Fruit fly (Drosophila melanogaster) whole organism, prepupa: ENCODE measurements around the gene NC2beta.

Experiments used
- CG10631 ChIP-seq: fragments of 200-800 bp; sonication (Bioruptor generic); optimal IDR thresholded peaks from 2 replicates; lab custom pipeline; 2016; ENCODE audit warnings: missing biosample characterization, missing genetic modification characterization
- CG10669 ChIP-seq: fragments of 200-800 bp; sonication (Bioruptor generic); optimal IDR thresholded peaks from 3 replicates; lab custom pipeline; 2018; ENCODE audit warnings: missing biosample characterization, mild to moderate bottlenecking, missing genetic modification characterization, moderate library complexity
- CG11294 ChIP-seq: fragments of 200-800 bp; sonication (Bioruptor generic); IDR thresholded peaks from 2 replicates; pipeline ENCODE4 v1.3.6; 2022; ENCODE audit warnings: missing biosample characterization, missing genetic modification characterization
- CG11762 ChIP-seq: fragments of 200-800 bp; sonication (Bioruptor generic); optimal IDR thresholded peaks from 3 replicates; lab custom pipeline; 2016; ENCODE audit warnings: missing biosample characterization, missing genetic modification characterization; ENCODE audit not compliant: insufficient read depth
- CG15336 ChIP-seq: fragments of 200-800 bp; sonication (Bioruptor generic); IDR thresholded peaks from 2 replicates; pipeline ENCODE4 v1.3.6; 2022; ENCODE audit warnings: missing biosample characterization, missing genetic modification characterization
- CG1621 ChIP-seq: fragments of 200-800 bp; sonication (Bioruptor generic); optimal IDR thresholded peaks from 3 replicates; lab custom pipeline; 2018; ENCODE audit warnings: missing biosample characterization, mild to moderate bottlenecking, missing genetic modification characterization
- CG16779 ChIP-seq: fragments of 200-800 bp; sonication (Bioruptor generic); optimal IDR thresholded peaks from 3 replicates; lab custom pipeline; 2017; ENCODE audit warnings: missing biosample characterization, mild to moderate bottlenecking, missing genetic modification characterization
- CG3032 ChIP-seq: fragments of 200-800 bp; optimal IDR thresholded peaks from 2 replicates; lab custom pipeline; 2019; ENCODE audit warnings: missing biosample characterization, mild to moderate bottlenecking, missing genetic modification characterization, moderate library complexity
- CG31627 ChIP-seq: fragments of 200-800 bp; sonication (Bioruptor generic); optimal IDR thresholded peaks from 3 replicates; lab custom pipeline; 2016; ENCODE audit warnings: missing biosample characterization, missing genetic modification characterization
- CG32006 ChIP-seq: fragments of 200-800 bp; sonication (Bioruptor generic); optimal IDR thresholded peaks from 3 replicates; lab custom pipeline; 2017; ENCODE audit warnings: missing biosample characterization, mild to moderate bottlenecking, missing genetic modification characterization
- CG3919 ChIP-seq: fragments of 200-800 bp; sonication (Bioruptor generic); optimal IDR thresholded peaks from 3 replicates; lab custom pipeline; 2016; ENCODE audit warnings: missing biosample characterization, missing genetic modification characterization
- CG4318 ChIP-seq: fragments of 200-800 bp; sonication (Bioruptor generic); optimal IDR thresholded peaks from 3 replicates; lab custom pipeline; 2017; ENCODE audit warnings: missing biosample characterization, mild to moderate bottlenecking, missing genetic modification characterization
- CG6163 ChIP-seq: fragments of 200-800 bp; sonication (Bioruptor generic); IDR thresholded peaks from 3 replicates; pipeline ENCODE4 v1.3.6; 2022; ENCODE audit warnings: missing biosample characterization, missing genetic modification characterization
- CG6808 ChIP-seq: fragments of 200-800 bp; sonication (Bioruptor generic); optimal IDR thresholded peaks from 3 replicates; lab custom pipeline; 2017; ENCODE audit warnings: missing biosample characterization, missing genetic modification characterization, mild to moderate bottlenecking, moderate library complexity, missing genetic modification reagents
- CG6854 ChIP-seq: fragments of 200-800 bp; sonication (Bioruptor generic); optimal IDR thresholded peaks from 2 replicates; lab custom pipeline; 2017; ENCODE audit warnings: missing biosample characterization, mild to moderate bottlenecking, missing genetic modification characterization
- CG8119 ChIP-seq: fragments of 200-800 bp; sonication (Bioruptor generic); IDR thresholded peaks from 3 replicates; pipeline ENCODE4 v1.3.6; 2022; ENCODE audit warnings: missing biosample characterization, missing genetic modification characterization
- CG8319 ChIP-seq: fragments of 200-800 bp; sonication (Bioruptor generic); optimal IDR thresholded peaks from 3 replicates; lab custom pipeline; 2016; ENCODE audit warnings: missing biosample characterization, missing genetic modification characterization
- Eip75B ChIP-seq: fragments of 200-800 bp; sonication (Bioruptor generic); optimal IDR thresholded peaks from 3 replicates; lab custom pipeline; 2016; ENCODE audit warnings: missing biosample characterization, missing genetic modification characterization
- Eip78C ChIP-seq: fragments of 200-800 bp; sonication (Bioruptor generic); peaks from one replicate; lab custom pipeline; 2016; ENCODE audit warnings: missing biosample characterization, missing genetic modification characterization
- Eip93F ChIP-seq: fragments of 200-800 bp; sonication (Bioruptor generic); optimal IDR thresholded peaks from 2 replicates; lab custom pipeline; 2016; ENCODE audit warnings: missing biosample characterization, mild to moderate bottlenecking, missing genetic modification characterization
- Ets21C ChIP-seq: fragments of 200-800 bp; sonication (Bioruptor generic); optimal IDR thresholded peaks from 3 replicates; lab custom pipeline; 2016; ENCODE audit warnings: missing biosample characterization, missing genetic modification characterization
- Ets96B ChIP-seq: fragments of 200-800 bp; optimal IDR thresholded peaks from 2 replicates; lab custom pipeline; 2019; ENCODE audit warnings: missing biosample characterization, mild to moderate bottlenecking, missing genetic modification characterization, moderate library complexity
- Gug ChIP-seq: fragments of 200-800 bp; sonication (Bioruptor generic); IDR thresholded peaks from 2 replicates; pipeline ENCODE4 v1.3.6; 2022; ENCODE audit warnings: missing biosample characterization, missing genetic modification characterization
- Hr38 ChIP-seq: sonication (Bioruptor generic); optimal IDR thresholded peaks from 2 replicates; lab custom pipeline; 2016; ENCODE audit warnings: missing biosample characterization, missing genetic modification characterization
- Hr39 ChIP-seq: fragments of 200-800 bp; sonication (Bioruptor generic); optimal IDR thresholded peaks from 2 replicates; lab custom pipeline; 2016; ENCODE audit warnings: missing biosample characterization, missing genetic modification characterization
- Sox102F ChIP-seq: fragments of 200-800 bp; sonication (Bioruptor generic); optimal IDR thresholded peaks from 2 replicates; lab custom pipeline; 2016; ENCODE audit warnings: missing biosample characterization, mild to moderate bottlenecking, missing genetic modification characterization
- Sox14 ChIP-seq: fragments of 200-800 bp; sonication (Bioruptor generic); optimal IDR thresholded peaks from 3 replicates; lab custom pipeline; 2016; ENCODE audit warnings: missing biosample characterization, missing genetic modification characterization
- Sox15 ChIP-seq: fragments of 200-800 bp; sonication (Bioruptor generic); optimal IDR thresholded peaks from 3 replicates; lab custom pipeline; 2016; ENCODE audit warnings: missing biosample characterization, missing genetic modification characterization
- acj6 ChIP-seq: fragments of 200-800 bp; sonication (Bioruptor generic); optimal IDR thresholded peaks from 3 replicates; lab custom pipeline; 2016; ENCODE audit warnings: missing biosample characterization, missing genetic modification characterization
- cyc ChIP-seq: fragments of 200-800 bp; sonication (Bioruptor generic); optimal IDR thresholded peaks from 3 replicates; lab custom pipeline; 2016; ENCODE audit warnings: missing biosample characterization, missing genetic modification characterization
- esn ChIP-seq: fragments of 200-800 bp; sonication (Bioruptor generic); optimal IDR thresholded peaks from 2 replicates; lab custom pipeline; 2016; ENCODE audit warnings: missing biosample characterization, mild to moderate bottlenecking, missing genetic modification characterization, moderate library complexity
- fd85E ChIP-seq: fragments of 200-800 bp; sonication (Bioruptor generic); optimal IDR thresholded peaks from 3 replicates; lab custom pipeline; 2016; ENCODE audit warnings: missing biosample characterization, missing genetic modification characterization
- fkh ChIP-seq: fragments of 200-800 bp; sonication (Bioruptor generic); optimal IDR thresholded peaks from 3 replicates; lab custom pipeline; 2017; ENCODE audit warnings: missing biosample characterization, mild to moderate bottlenecking, missing genetic modification characterization, moderate library complexity
- lz ChIP-seq: fragments of 200-800 bp; sonication (Bioruptor generic); optimal IDR thresholded peaks from 3 replicates; lab custom pipeline; 2016; ENCODE audit warnings: missing biosample characterization, missing genetic modification characterization
- salr ChIP-seq, 2 experiments: fragments of 200-800 bp; sonication (Bioruptor generic); optimal IDR thresholded peaks; 3 replicates each; lab custom pipeline; 2016 to 2018; ENCODE audit warnings: missing biosample characterization in 2 of 2, missing genetic modification characterization in 2 of 2, mild to moderate bottlenecking in 1 of 2
- spab ChIP-seq: fragments of 200-800 bp; sonication (Bioruptor generic); optimal IDR thresholded peaks from 2 replicates; lab custom pipeline; 2017; ENCODE audit warnings: missing biosample characterization, mild to moderate bottlenecking, missing genetic modification characterization, missing genetic modification reagents
- ss ChIP-seq, 2 experiments: fragments of 200-800 bp; sonication (Bioruptor generic); optimal IDR thresholded peaks; 2 replicates in 1 of 2; 3 replicates in 1 of 2; lab custom pipeline; 2017 to 2018; ENCODE audit warnings: mild to moderate bottlenecking in 2 of 2, missing biosample characterization in 2 of 2, missing genetic modification characterization in 2 of 2, moderate library complexity in 1 of 2
- svp ChIP-seq: fragments of 200-800 bp; sonication (Bioruptor generic); peaks from one replicate; lab custom pipeline; 2016; ENCODE audit warnings: missing biosample characterization, missing genetic modification characterization
- vri ChIP-seq: fragments of 200-800 bp; sonication (Bioruptor generic); optimal IDR thresholded peaks from 3 replicates; lab custom pipeline; 2016; ENCODE audit warnings: missing biosample characterization, mild to moderate bottlenecking, missing genetic modification characterization

Gene NC2beta

DNA sequence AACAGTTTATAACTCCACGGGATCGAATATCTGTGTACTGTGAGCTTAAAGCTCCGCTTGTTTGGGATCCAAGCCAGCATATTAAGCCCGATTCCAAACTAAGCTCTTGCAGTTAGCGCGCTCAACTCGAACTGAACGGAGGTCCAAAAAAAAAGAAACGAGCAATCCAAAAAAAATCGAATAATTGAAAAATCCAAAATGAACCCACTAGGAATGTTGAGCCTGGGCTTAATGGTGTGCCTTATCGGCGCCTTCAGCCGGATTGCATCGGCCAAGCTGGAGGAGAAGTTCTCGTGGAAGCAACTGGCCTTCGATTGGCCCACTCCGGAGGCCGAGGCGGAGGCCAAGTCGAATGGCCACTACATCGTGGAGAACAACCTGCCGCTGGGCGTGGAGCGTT lies 27.8 kb downstream of the NC2beta start, which contains the start of gene yellow-c:
Gene yellow-c (plus strand): TSS at position 29 of the 400 bp plus-strand sequence.
- TF ChIP-seq CG11294 (GFP tag; lab: Robert Waterston, UW) (no peak), CG6808 (GFP tag; lab: Kevin White, UChicago) (no peak), lz (GFP tag; lab: Kevin White, UChicago) (no peak), CG3032 (tag; lab: Kevin White, UChicago) (no peak), svp (GFP tag; lab: Kevin White, UChicago) (no peak), Gug (GFP tag; lab: Robert Waterston, UW) (no peak), spab (GFP tag; lab: Kevin White, UChicago) (no peak), CG31627 (no peak), CG8319 (GFP tag; lab: Kevin White, UChicago) (no peak), acj6 (GFP tag; lab: Kevin White, UChicago) (no peak), vri (GFP tag; lab: Kevin White, UChicago) (no peak)

DNA sequence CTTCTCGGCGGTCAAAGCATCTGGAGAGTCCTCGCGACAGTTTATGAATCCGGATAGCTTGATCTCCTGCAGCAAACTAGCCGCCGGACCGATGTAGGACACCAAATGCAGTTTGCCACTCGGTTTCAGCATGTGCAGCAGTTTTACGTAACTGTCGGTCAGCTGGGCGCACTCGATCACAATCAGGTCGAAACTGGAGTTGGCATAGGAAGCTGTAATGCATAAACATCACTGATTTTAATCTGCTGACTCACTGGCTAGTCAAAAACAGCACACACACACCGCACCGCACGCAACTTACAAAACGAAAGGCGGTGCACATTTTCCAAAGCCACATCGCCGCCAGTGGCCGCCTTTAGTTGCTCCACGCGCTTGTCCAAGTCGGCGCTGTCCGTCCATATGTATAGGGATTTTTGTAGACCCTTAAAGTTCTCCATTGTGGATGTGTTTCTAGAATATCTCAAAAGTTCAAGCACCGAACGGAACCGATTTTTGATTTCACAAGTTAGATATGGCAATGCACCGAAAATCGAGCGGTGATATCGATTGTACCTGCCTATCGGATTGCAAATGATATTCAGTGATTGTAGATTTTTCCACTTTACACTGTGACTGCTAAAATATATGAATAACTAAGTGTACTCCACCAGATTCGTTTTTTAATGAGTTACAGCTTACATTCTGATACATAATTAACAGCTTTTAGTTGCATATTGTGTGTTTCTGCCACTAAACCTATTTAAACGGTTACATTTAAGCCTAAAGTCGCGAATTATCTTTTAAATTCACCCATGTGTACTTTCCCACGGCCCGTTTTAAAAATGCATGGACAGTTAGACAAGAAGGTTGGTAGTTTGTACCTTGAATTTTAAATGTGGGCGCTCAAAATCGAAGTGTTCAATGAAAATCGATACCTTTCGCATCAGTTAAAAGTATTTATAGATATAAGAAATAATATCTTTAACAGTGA lies 31.0 kb downstream of the NC2beta start, which contains the start of gene CIAPIN1:
Gene CIAPIN1 (minus strand): TSS at position 523 of the 970 bp plus-strand sequence.
- TF ChIP-seq fd85E (no peak), Eip78C (GFP tag; lab: Kevin White, UChicago) (peak; percentile 8)

DNA sequence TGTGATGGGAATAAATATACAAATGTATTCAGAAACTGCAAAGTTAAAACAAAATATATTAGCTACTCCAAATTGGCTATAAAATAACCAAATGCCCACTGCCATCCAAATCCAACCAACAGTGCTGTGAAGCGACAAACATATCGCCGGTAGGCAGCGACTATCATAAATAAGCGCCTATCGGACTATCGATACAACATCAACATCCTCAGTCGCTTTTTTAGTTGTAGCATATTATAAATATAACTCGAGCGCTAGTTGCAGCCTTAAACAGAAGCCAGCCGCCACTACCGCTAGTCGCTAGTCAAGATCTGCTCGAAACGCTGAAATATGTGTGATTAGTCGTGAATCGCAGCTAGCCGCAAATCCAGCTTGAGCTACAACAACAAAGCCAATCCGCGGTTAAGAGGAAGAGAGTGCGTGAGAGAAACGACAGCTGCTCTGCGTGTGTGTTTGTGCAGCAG lies 31.7 kb downstream of the NC2beta start:
- TF ChIP-seq CG11762 (GFP tag; lab: Kevin White, UChicago) (no peak), Gug (GFP tag; lab: Robert Waterston, UW) (no peak), lz (GFP tag; lab: Kevin White, UChicago) (peak; percentile 43), CG10631 (no peak), CG15336 (no peak), CG4318 (no peak), CG3032 (tag; lab: Kevin White, UChicago) (peak; percentile 28), esn (GFP tag; lab: Kevin White, UChicago) (peak; percentile 23), Ets21C (no peak), CG6163 (GFP tag; lab: Robert Waterston, UW) (peak; percentile 44; the same call in 1 of the 3 replicates), Sox102F (GFP tag; lab: Kevin White, UChicago) (no peak), ss (GFP tag; optimal IDR thresholded peaks at IDR 0.05; lab: Kevin White, UChicago) (no peak), CG10669 (GFP tag; lab: Kevin White, UChicago) (no peak), CG8119 (GFP tag; lab: Robert Waterston, UW) (no peak), cyc (peak; percentile 43), CG32006 (GFP tag; lab: Kevin White, UChicago) (no peak), CG3919 (GFP tag; lab: Kevin White, UChicago) (no peak), salr (GFP tag; optimal IDR thresholded peaks at IDR 0.05; lab: Kevin White, UChicago) (no peak), Eip75B (GFP tag; lab: Kevin White, UChicago) (no peak), Eip93F (GFP tag; lab: Kevin White, UChicago) (no peak), CG1621 (tag; lab: Kevin White, UChicago) (no peak), CG16779 (tag; lab: Kevin White, UChicago) (no peak), Sox15 (GFP tag; lab: Kevin White, UChicago) (no peak), fkh (no peak), spab (GFP tag; lab: Kevin White, UChicago) (no peak), Ets96B (tag; lab: Kevin White, UChicago) (no peak), Hr39 (GFP tag; lab: Kevin White, UChicago) (no peak), CG31627 (peak; percentile 16), Hr38 (GFP tag; lab: Kevin White, UChicago) (no peak), Sox14 (GFP tag; lab: Kevin White, UChicago) (no peak), CG6854 (GFP tag; lab: Kevin White, UChicago) (peak; percentile 55)
